Fruit fly (Drosophila melanogaster) S2 (cell line): Measurements from ENCODE around the gene mRpS14.

Experiments
- CG8478 ChIP-seq: fragments of >200 bp; optimal IDR thresholded peaks from 2 replicates; lab custom pipeline; 2018
- CTCF ChIP-seq, 2 experiments: fragments of >200 bp; optimal IDR thresholded peaks; 2 replicates each; lab custom pipeline; 2018

The mRpS14 gene

dm6 chrX:19494830-19495610 lies 15.0 kb upstream of the mRpS14 start, which contains the start of the genes ksh, CG14200 and Pfrx:
ksh (minus strand) TSS chrX:19494992.
CG14200 (plus strand) TSS chrX:19495505.
Pfrx (plus strand) TSS chrX:19495505.
- TF ChIP-seq CG8478 (lab: Kevin White, UChicago) (no peak), CTCF (optimal IDR thresholded peaks at IDR 0.05; lab: Kevin White, UChicago) (peak in 1 of 2 experiments; percentile 12)

DNA sequence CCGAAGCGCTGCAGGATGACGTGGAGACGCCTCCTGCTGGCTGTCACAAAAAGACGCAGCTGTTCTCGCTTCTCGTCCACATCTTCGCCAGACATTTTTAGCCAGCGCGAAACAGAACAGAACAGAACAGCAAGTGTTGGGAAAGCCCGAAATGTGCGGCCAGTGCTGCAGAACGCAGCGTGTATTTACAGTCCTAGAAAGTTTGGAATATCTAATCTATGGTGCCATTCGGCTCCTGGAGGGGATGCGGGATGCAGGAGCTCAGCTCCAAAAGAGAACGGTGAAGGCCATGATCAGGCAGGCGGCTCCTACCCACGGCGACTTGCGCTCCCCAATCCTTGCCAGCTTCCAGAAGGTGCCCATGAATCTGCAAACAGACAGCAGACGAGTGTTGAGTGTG lies 14.2 kb upstream of the mRpS14 start, which contains the start of gene CG12204:
CG12204 (minus strand) TSS at position 117 of the 400 bp plus-strand sequence.
- no peak for TF ChIP-seq CTCF (optimal IDR thresholded peaks at IDR 0.05; lab: Kevin White, UChicago)
- TF ChIP-seq CG8478 (lab: Kevin White, UChicago): no peak

dm6 chrX:19491984-19492584 lies 12.0 kb upstream of the mRpS14 start, which contains the start of the genes pcm and ND-18:
pcm (minus strand) TSS chrX:19492011.
ND-18 (plus strand) TSS chrX:19492421.
- TF ChIP-seq CTCF (optimal IDR thresholded peaks at IDR 0.05; lab: Kevin White, UChicago): no peak
- no peak for TF ChIP-seq CG8478 (lab: Kevin White, UChicago)

dm6 chrX:19485057-19485456 lies 5.0 kb upstream of the mRpS14 start:
- TF ChIP-seq CTCF (optimal IDR thresholded peaks at IDR 0.05; lab: Kevin White, UChicago) (no peak), CG8478 (lab: Kevin White, UChicago) (no peak)

DNA sequence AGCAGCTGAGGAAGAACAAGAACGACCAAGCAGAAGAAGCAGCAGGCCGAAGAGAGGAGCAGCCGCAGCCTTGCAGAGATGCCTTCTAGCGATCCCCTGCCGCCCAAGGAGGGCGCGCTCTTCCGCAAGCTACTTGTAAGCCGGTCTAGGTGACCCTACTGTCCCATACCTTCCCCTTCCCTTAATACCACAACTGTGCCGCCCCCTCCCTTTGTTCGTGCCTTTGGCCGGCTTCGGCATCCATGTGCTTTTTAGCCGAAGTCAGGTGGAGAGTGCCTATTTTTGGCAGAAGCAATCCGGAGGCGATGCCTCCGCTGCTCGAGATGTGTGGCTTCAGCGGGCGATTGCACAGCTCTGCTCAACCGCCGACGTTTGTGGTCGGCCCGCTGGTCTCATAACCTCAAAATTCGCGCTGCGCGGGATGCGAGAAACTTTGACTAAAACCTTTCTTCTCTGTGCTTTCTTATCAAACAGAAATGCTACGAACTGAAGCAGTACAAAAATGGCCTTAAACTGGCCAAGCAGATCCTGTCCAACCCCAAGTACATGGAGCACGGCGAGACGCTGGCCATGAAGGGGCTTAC lies 598 bp upstream of the mRpS14 start:
- no peak for TF ChIP-seq CTCF (optimal IDR thresholded peaks at IDR 0.05; lab: Kevin White, UChicago)
- TF ChIP-seq CG8478 (lab: Kevin White, UChicago): no peak

DNA sequence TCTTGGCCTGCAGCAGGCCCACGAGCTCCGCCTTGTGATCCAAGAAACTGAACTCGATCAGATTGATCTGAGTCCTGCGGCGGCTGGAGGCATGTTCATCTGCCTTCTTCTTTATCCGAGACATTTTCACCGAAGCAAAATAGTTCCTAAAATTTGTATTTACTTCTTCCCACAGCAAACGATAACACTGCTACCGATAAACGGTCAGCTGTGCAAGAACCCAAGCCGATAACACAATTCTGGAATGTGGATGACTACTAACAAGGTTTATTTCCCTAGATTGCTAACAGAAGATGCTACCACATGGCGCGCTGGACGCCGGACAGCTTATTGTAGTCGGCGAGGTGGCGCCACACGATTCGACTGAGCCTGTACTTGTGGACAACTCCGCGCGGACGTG lies 904 bp downstream of the mRpS14 start, which contains the start of gene CG32533:
CG32533 (minus strand) TSS at position 278 of the 400 bp plus-strand sequence.
- no peak for TF ChIP-seq CTCF (optimal IDR thresholded peaks at IDR 0.05; lab: Kevin White, UChicago)
- TF ChIP-seq CG8478 (lab: Kevin White, UChicago): no peak

DNA sequence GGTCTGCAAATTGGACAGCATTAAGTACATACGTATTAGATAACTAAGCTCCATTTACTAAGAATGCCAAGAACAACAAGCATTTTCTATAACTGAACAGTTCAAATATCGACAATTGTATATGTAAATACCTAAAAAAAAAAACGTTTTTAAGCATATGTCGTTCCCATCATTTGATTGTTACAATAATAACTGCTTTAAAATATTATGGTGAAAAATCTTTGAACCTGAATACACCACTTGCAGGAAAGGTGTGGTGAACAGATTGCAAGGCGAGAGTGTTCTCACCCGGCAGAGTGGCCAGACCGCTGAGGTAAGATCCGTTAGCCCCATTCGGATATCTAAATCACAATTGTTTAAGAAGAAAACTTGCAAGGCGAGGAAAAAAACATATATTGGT lies 5.3 kb downstream of the mRpS14 start, which contains the start of gene narya:
narya (plus strand) TSS at position 301 of the 400 bp plus-strand sequence.
- TF ChIP-seq CG8478 (lab: Kevin White, UChicago) (no peak), CTCF (optimal IDR thresholded peaks at IDR 0.05; lab: Kevin White, UChicago) (no peak)

dm6 chrX:19461630-19462029 lies 18.4 kb downstream of the mRpS14 start:
- no peak for TF ChIP-seq CTCF (optimal IDR thresholded peaks at IDR 0.05; lab: Kevin White, UChicago)
- TF ChIP-seq CG8478 (lab: Kevin White, UChicago): no peak

dm6 chrX:19453138-19453537 lies 26.9 kb downstream of the mRpS14 start:
- no peak for TF ChIP-seq CTCF (optimal IDR thresholded peaks at IDR 0.05; lab: Kevin White, UChicago)
- no peak for TF ChIP-seq CG8478 (lab: Kevin White, UChicago)

dm6 chrX:19448297-19448696 lies 31.7 kb downstream of the mRpS14 start:
- no peak for TF ChIP-seq CTCF (optimal IDR thresholded peaks at IDR 0.05; lab: Kevin White, UChicago)
- TF ChIP-seq CG8478 (lab: Kevin White, UChicago): no peak

DNA sequence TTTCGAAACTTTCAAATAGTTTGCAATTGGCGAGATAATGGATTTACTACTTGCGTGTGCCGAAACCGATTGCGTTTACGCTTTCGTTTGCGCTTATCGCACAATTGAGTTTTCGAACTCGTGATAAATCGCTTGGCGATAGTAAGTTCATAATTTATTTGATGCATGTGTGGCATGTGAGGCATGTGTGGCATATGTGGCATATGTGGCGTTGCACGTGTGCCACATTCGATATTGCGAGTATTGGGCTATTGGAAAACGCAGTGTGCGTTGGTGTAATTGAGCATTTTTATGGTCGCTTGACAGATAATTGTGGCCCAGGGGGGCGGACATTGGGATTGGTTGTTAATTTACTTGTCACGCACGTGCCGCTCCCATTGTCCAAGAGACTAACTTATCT lies 46.3 kb downstream of the mRpS14 start:
- TF ChIP-seq CTCF (optimal IDR thresholded peaks at IDR 0.05; lab: Kevin White, UChicago) (no peak), CG8478 (lab: Kevin White, UChicago) (no peak)
